Worm (Caenorhabditis elegans) whole organism, L1 larva: Measurements from ENCODE around the gene C29G2.6.

ENCODE experiments used
- ces-1 ChIP-seq: fragments of 150-350 bp; optimal IDR thresholded peaks from 2 replicates; lab custom pipeline; 2014; ENCODE audit warnings: missing biosample characterization, missing genetic modification reagents, missing genetic modification characterization
- egl-27 ChIP-seq, 2 experiments: fragments of 150-350 bp in 1 of 2; sonication (generic microtip); optimal IDR thresholded peaks; 3 replicates each; lab custom pipeline; 2017 to 2018; ENCODE audit warnings: missing biosample characterization in 2 of 2, missing genetic modification characterization in 2 of 2, missing genetic modification reagents in 2 of 2
- elt-2 ChIP-seq: sonication (generic microtip); optimal IDR thresholded peaks from 2 replicates; lab custom pipeline; 2016; ENCODE audit warnings: missing genetic modification characterization, mild to moderate bottlenecking, inconsistent platforms, missing compliant biosample characterization, missing genetic modification reagents
- elt-3 ChIP-seq, 6 experiments: fragments of 150-350 bp in 1 of 6; sonication (generic microtip); optimal IDR thresholded peaks; 2 replicates each; lab custom pipeline; 2017 to 2018; ENCODE audit warnings: missing biosample characterization in 6 of 6, missing genetic modification characterization in 6 of 6, inconsistent platforms in 1 of 6
- lin-13 ChIP-seq: fragments of 150-350 bp; optimal IDR thresholded peaks from 2 replicates; lab custom pipeline; 2014; ENCODE audit warnings: missing biosample characterization, missing genetic modification reagents, missing genetic modification characterization
- mdl-1 ChIP-seq, 2 experiments: fragments of 150-350 bp; optimal IDR thresholded peaks; 2 replicates each; lab custom pipeline; 2014 to 2017; ENCODE audit warnings: missing biosample characterization in 2 of 2, missing genetic modification characterization in 2 of 2, inconsistent platforms in 1 of 2
- nhr-11 ChIP-seq: fragments of 150-350 bp; optimal IDR thresholded peaks from 2 replicates; lab custom pipeline; 2014; ENCODE audit warnings: missing biosample characterization, missing genetic modification characterization
- nhr-237 ChIP-seq: fragments of 150-350 bp; optimal IDR thresholded peaks from 2 replicates; lab custom pipeline; 2014; ENCODE audit warnings: missing biosample characterization, missing genetic modification characterization
- rnt-1 ChIP-seq: sonication (generic microtip); optimal IDR thresholded peaks from 2 replicates; lab custom pipeline; 2016; ENCODE audit warnings: mild to moderate bottlenecking, missing genetic modification characterization, moderate library complexity, missing compliant biosample characterization
- tbx-2 ChIP-seq: sonication (generic microtip); optimal IDR thresholded peaks from 2 replicates; lab custom pipeline; 2016; ENCODE audit warnings: missing genetic modification characterization, missing compliant biosample characterization
- unc-130 ChIP-seq: fragments of 150-350 bp; optimal IDR thresholded peaks from 2 replicates; lab custom pipeline; 2017; ENCODE audit warnings: missing biosample characterization, missing genetic modification characterization, inconsistent platforms
- zag-1 ChIP-seq: fragments of 150-350 bp; optimal IDR thresholded peaks from 2 replicates; lab custom pipeline; 2014; ENCODE audit warnings: missing biosample characterization, missing genetic modification characterization
- zip-4 ChIP-seq: fragments of 200-800 bp; sonication (Bioruptor generic); optimal IDR thresholded peaks from 2 replicates; lab custom pipeline; 2018; ENCODE audit warnings: mild to moderate bottlenecking, missing genetic modification characterization, moderate library complexity, missing compliant biosample characterization

ce11 chrV:2573881-2574280, 11.8 kb downstream of the C29G2.6 start, which contains the start of gene nhr-290:
- TF ChIP-seq zag-1 (tag; lab: Kevin White, UChicago) (no peak), rnt-1 (tag; lab: Kevin White, UChicago) (no peak), elt-3 (tag; optimal IDR thresholded peaks at IDR 0.05; lab: Kevin White, UChicago) (no peak), ces-1 (GFP tag; lab: Kevin White, UChicago) (no peak), nhr-11 (tag; lab: Kevin White, UChicago) (no peak), egl-27 (tag; optimal IDR thresholded peaks at IDR 0.05; lab: Kevin White, UChicago) (no peak), tbx-2 (tag; lab: Kevin White, UChicago) (no peak), nhr-237 (no peak), elt-2 (no peak), lin-13 (GFP tag; lab: Kevin White, UChicago) (no peak), mdl-1 (tag; optimal IDR thresholded peaks at IDR 0.05; lab: Kevin White, UChicago) (no peak), unc-130 (tag; lab: Kevin White, UChicago) (no peak), zip-4 (GFP tag; lab: Kevin White, UChicago) (no peak)
